Worm (Caenorhabditis elegans): ENCODE results near the gene C16D9.8.

The C16D9.8 gene

ce11 chrV:8300935-8301535 is 37.7 kb upstream of the C16D9.8 start, which contains the start of gene W02D7.6:
Gene W02D7.6, minus strand, starts transcription at chrV:8301507.
- TF ChIP-seq ama-1 (optimal IDR thresholded peaks at IDR 0.05) (no peak), tbx-11 (GFP tag; IDR thresholded peaks at IDR 0.05) (no peak), ceh-36 (tag; optimal IDR thresholded peaks at IDR 0.05) (no peak)

ce11 chrV:8299191-8299854 is 36.0 kb upstream of the C16D9.8 start, which contains the start of gene W02D7.5:
Gene W02D7.5, minus strand, starts transcription at chrV:8299241.
- TF ChIP-seq tbx-37 (GFP tag; conservative IDR thresholded peaks at IDR 0.05) (no peak), tbx-11 (GFP tag; IDR thresholded peaks at IDR 0.05) (no peak), B0310.2 (tag; optimal IDR thresholded peaks at IDR 0.05) (no peak), ceh-13 (GFP tag; optimal IDR thresholded peaks at IDR 0.05) (no peak), hmg-4 (GFP tag; optimal IDR thresholded peaks at IDR 0.05) (no peak), tra-4 (tag; optimal IDR thresholded peaks at IDR 0.05) (no peak), ama-1 (optimal IDR thresholded peaks at IDR 0.05) (no peak), hmbx-1 (tag; optimal IDR thresholded peaks at IDR 0.05) (no peak), ets-7 (tag; optimal IDR thresholded peaks at IDR 0.05) (no peak), pes-1 (GFP tag; IDR thresholded peaks at IDR 0.05) (no peak), hnd-1 (tag; optimal IDR thresholded peaks at IDR 0.05) (no peak), flt-1 (GFP tag; IDR thresholded peaks at IDR 0.05) (no peak)

ce11 chrV:8297504-8297903 is 34.1 kb upstream of the C16D9.8 start, which contains the start of gene W02D7.4:
Gene W02D7.4, minus strand, starts transcription at chrV:8297604.
- TF ChIP-seq tbx-11 (GFP tag; IDR thresholded peaks at IDR 0.05): no peak
- no peak for TF ChIP-seq flt-1 (GFP tag; IDR thresholded peaks at IDR 0.05)
- no peak for TF ChIP-seq ets-7 (tag; optimal IDR thresholded peaks at IDR 0.05)
- no peak for TF ChIP-seq ceh-13 (GFP tag; optimal IDR thresholded peaks at IDR 0.05)
- TF ChIP-seq ceh-36 (tag; optimal IDR thresholded peaks at IDR 0.05): no peak
- TF ChIP-seq F13C5.2 (tag; optimal IDR thresholded peaks at IDR 0.05): no peak
- TF ChIP-seq hnd-1 (tag; optimal IDR thresholded peaks at IDR 0.05): no peak
- no peak for TF ChIP-seq scrt-1 (GFP tag; IDR thresholded peaks at IDR 0.05)
- TF ChIP-seq ama-1 (optimal IDR thresholded peaks at IDR 0.05): no peak
- no peak for TF ChIP-seq hmg-4 (GFP tag; optimal IDR thresholded peaks at IDR 0.05)
- no peak for TF ChIP-seq aly-1 (tag; optimal IDR thresholded peaks at IDR 0.05)
- no peak for TF ChIP-seq sea-1 (GFP tag; conservative IDR thresholded peaks at IDR 0.05)
- TF ChIP-seq tra-4 (tag; optimal IDR thresholded peaks at IDR 0.05): no peak
- TF ChIP-seq B0310.2 (tag; optimal IDR thresholded peaks at IDR 0.05): no peak

ce11 chrV:8295866-8296265 is 32.5 kb upstream of the C16D9.8 start, which contains the start of gene smex-1:
Gene smex-1, minus strand, starts transcription at chrV:8295966.
- no peak for TF ChIP-seq hnd-1 (tag; optimal IDR thresholded peaks at IDR 0.05)
- TF ChIP-seq flt-1 (GFP tag; IDR thresholded peaks at IDR 0.05): no peak
- TF ChIP-seq B0310.2 (tag; optimal IDR thresholded peaks at IDR 0.05): no peak
- no peak for TF ChIP-seq scrt-1 (GFP tag; IDR thresholded peaks at IDR 0.05)
- no peak for TF ChIP-seq hmg-4 (GFP tag; optimal IDR thresholded peaks at IDR 0.05)
- no peak for TF ChIP-seq tra-4 (tag; optimal IDR thresholded peaks at IDR 0.05)
- TF ChIP-seq ets-7 (tag; optimal IDR thresholded peaks at IDR 0.05): no peak
- TF ChIP-seq ceh-36 (tag; optimal IDR thresholded peaks at IDR 0.05): no peak
- no peak for TF ChIP-seq tbx-11 (GFP tag; IDR thresholded peaks at IDR 0.05)
- no peak for TF ChIP-seq sea-1 (GFP tag; conservative IDR thresholded peaks at IDR 0.05)
- TF ChIP-seq tbx-37 (GFP tag; conservative IDR thresholded peaks at IDR 0.05): no peak
- TF ChIP-seq ama-1 (optimal IDR thresholded peaks at IDR 0.05): no peak
- no peak for TF ChIP-seq F13C5.2 (tag; optimal IDR thresholded peaks at IDR 0.05)
- no peak for TF ChIP-seq hmbx-1 (tag; optimal IDR thresholded peaks at IDR 0.05)
- no peak for TF ChIP-seq pes-1 (GFP tag; IDR thresholded peaks at IDR 0.05)
- no peak for TF ChIP-seq ceh-13 (GFP tag; optimal IDR thresholded peaks at IDR 0.05)
- TF ChIP-seq aly-1 (tag; optimal IDR thresholded peaks at IDR 0.05): no peak

ce11 chrV:8291764-8292163 is 28.4 kb upstream of the C16D9.8 start, which contains the start of gene srg-33:
Gene srg-33, plus strand, starts transcription at chrV:8292064.
- TF ChIP-seq ama-1 (optimal IDR thresholded peaks at IDR 0.05) (no peak), aly-1 (tag; optimal IDR thresholded peaks at IDR 0.05) (no peak), sea-1 (GFP tag; conservative IDR thresholded peaks at IDR 0.05) (no peak), ceh-36 (tag; optimal IDR thresholded peaks at IDR 0.05) (no peak), ets-7 (tag; optimal IDR thresholded peaks at IDR 0.05) (no peak), tbx-11 (GFP tag; IDR thresholded peaks at IDR 0.05) (no peak), hmbx-1 (tag; optimal IDR thresholded peaks at IDR 0.05) (no peak), tbx-37 (GFP tag; conservative IDR thresholded peaks at IDR 0.05) (no peak), flt-1 (GFP tag; IDR thresholded peaks at IDR 0.05) (no peak), B0310.2 (tag; optimal IDR thresholded peaks at IDR 0.05) (no peak)

ce11 chrV:8288125-8288806 is 24.9 kb upstream of the C16D9.8 start:
- TF ChIP-seq ceh-13 (GFP tag; optimal IDR thresholded peaks at IDR 0.05) (no peak), sea-1 (GFP tag; conservative IDR thresholded peaks at IDR 0.05) (no peak), hmg-4 (GFP tag; optimal IDR thresholded peaks at IDR 0.05) (no peak), flt-1 (GFP tag; IDR thresholded peaks at IDR 0.05) (no peak), tbx-37 (GFP tag; conservative IDR thresholded peaks at IDR 0.05) (no peak), scrt-1 (GFP tag; IDR thresholded peaks at IDR 0.05) (no peak), pes-1 (GFP tag; IDR thresholded peaks at IDR 0.05) (no peak), ama-1 (optimal IDR thresholded peaks at IDR 0.05) (no peak), F13C5.2 (tag; optimal IDR thresholded peaks at IDR 0.05) (no peak)

- TF ChIP-seq ceh-36 (tag; optimal IDR thresholded peaks at IDR 0.05) (no peak), scrt-1 (GFP tag; IDR thresholded peaks at IDR 0.05) (no peak), aly-1 (tag; optimal IDR thresholded peaks at IDR 0.05) (no peak), tra-4 (tag; optimal IDR thresholded peaks at IDR 0.05) (no peak), B0310.2 (tag; optimal IDR thresholded peaks at IDR 0.05) (no peak), sea-1 (GFP tag; conservative IDR thresholded peaks at IDR 0.05) (no peak), tbx-37 (GFP tag; conservative IDR thresholded peaks at IDR 0.05) (no peak), ama-1 (optimal IDR thresholded peaks at IDR 0.05) (no peak), hnd-1 (tag; optimal IDR thresholded peaks at IDR 0.05) (no peak), hmbx-1 (tag; optimal IDR thresholded peaks at IDR 0.05) (no peak), ets-7 (tag; optimal IDR thresholded peaks at IDR 0.05) (no peak), F13C5.2 (tag; optimal IDR thresholded peaks at IDR 0.05) (no peak), flt-1 (GFP tag; IDR thresholded peaks at IDR 0.05) (no peak)
These were observed 22.1 kb upstream of the C16D9.8 start for ce11 chrV:8285455-8285854.
